Fruit fly (Drosophila melanogaster): Measurements from ENCODE around the gene Nepl8.

The Nepl8 gene

dm6 chr2L:16523091-16523490 lies 35.1 kb downstream of the Nepl8 start:
- TF ChIP-seq CG16779 (GFP tag; IDR thresholded peaks at IDR 0.05), result peak; percentile 26; the same call in 1 of the 2 replicates
- peak; percentile 2 for TF ChIP-seq dmrt11E (tag; optimal IDR thresholded peaks at IDR 0.05)
- peak; percentile 27 for TF ChIP-seq wek (GFP tag; optimal IDR thresholded peaks at IDR 0.05)
- no peak for TF ChIP-seq h (optimal IDR thresholded peaks at IDR 0.05)
- TF ChIP-seq sens-2 (GFP tag; IDR thresholded peaks at IDR 0.05), result 0 out of 2 replicates have a peak, but pooled peaks have one; percentile 7
- 0 out of 2 replicates have a peak, but pooled peaks have one; percentile 20 for TF ChIP-seq ranshi (GFP tag; IDR thresholded peaks at IDR 0.05)
- peak; percentile 8 for TF ChIP-seq CG8359 (GFP tag; optimal IDR thresholded peaks at IDR 0.05; ENCODE audit: borderline replicate concordance)
- peak; percentile 52 for TF ChIP-seq CG1792 (GFP tag; optimal IDR thresholded peaks at IDR 0.05)
- no peak for TF ChIP-seq CG5953 (GFP tag; IDR thresholded peaks at IDR 0.05)
- TF ChIP-seq cg (GFP tag; optimal IDR thresholded peaks at IDR 0.05), result peak; percentile 25
- no peak for TF ChIP-seq Hmr (GFP tag; optimal IDR thresholded peaks at IDR 0.05)
- TF ChIP-seq CG11504 (tag; optimal IDR thresholded peaks at IDR 0.05), result no peak
- TF ChIP-seq CG17359 (tag; optimal IDR thresholded peaks at IDR 0.05), result peak; percentile 45
- TF ChIP-seq gro (GFP tag; optimal IDR thresholded peaks at IDR 0.05), result no peak
- TF ChIP-seq oc (tag; optimal IDR thresholded peaks at IDR 0.05), result peak; percentile 47
- peak; percentile 22 for TF ChIP-seq Sry-β (GFP tag; optimal IDR thresholded peaks at IDR 0.05)
- no peak for TF ChIP-seq lov (optimal IDR thresholded peaks at IDR 0.05)
- TF ChIP-seq lov (GFP tag; IDR thresholded peaks at IDR 0.05), result peak; percentile 74; the same call in 1 of the 3 replicates
- peak; percentile 2 for TF ChIP-seq CG9727 (GFP tag; optimal IDR thresholded peaks at IDR 0.05)
- no peak for TF ChIP-seq gfzf (GFP tag; optimal IDR thresholded peaks at IDR 0.05)
- TF ChIP-seq CG12104 (GFP tag; optimal IDR thresholded peaks at IDR 0.05), result no peak
- TF ChIP-seq Xrp1 (GFP tag; IDR thresholded peaks at IDR 0.05), result peak; percentile 38; the same call in 1 of the 2 replicates
- 0 out of 3 replicates have a peak, but pooled peaks have one; percentile 38 for TF ChIP-seq sr (GFP tag; IDR thresholded peaks at IDR 0.05)
- peak; percentile 32 for TF ChIP-seq CG2875 (GFP tag; optimal IDR thresholded peaks at IDR 0.05)
- TF ChIP-seq grn (GFP tag; optimal IDR thresholded peaks at IDR 0.05), result peak; percentile 20
- peak; percentile 32 for TF ChIP-seq CG15601 (tag; optimal IDR thresholded peaks at IDR 0.05)
- peak; percentile 71 for TF ChIP-seq crol (GFP tag; IDR thresholded peaks at IDR 0.05)
- TF ChIP-seq bigmax (GFP tag; optimal IDR thresholded peaks at IDR 0.05), result no peak
- 0 out of 3 replicates have a peak, but pooled peaks have one; percentile 30 for TF ChIP-seq zfh1 (GFP tag; IDR thresholded peaks at IDR 0.05)
- TF ChIP-seq CG2199 (GFP tag; IDR thresholded peaks at IDR 0.05), result 0 out of 3 replicates have a peak, but pooled peaks have one; percentile 65
- no peak for TF ChIP-seq CG7357 (GFP tag; IDR thresholded peaks at IDR 0.05)
- no peak; the same call in 1 of the 2 replicates for TF ChIP-seq HLH3B (GFP tag; IDR thresholded peaks at IDR 0.05)
- no peak for TF ChIP-seq ash1 (GFP tag; optimal IDR thresholded peaks at IDR 0.05)
- peak; percentile 44 for TF ChIP-seq twi (tag; optimal IDR thresholded peaks at IDR 0.05)
- TF ChIP-seq CG15696 (tag; optimal IDR thresholded peaks at IDR 0.05), result peak; percentile 11
- TF ChIP-seq pan (optimal IDR thresholded peaks at IDR 0.05), result no peak
- TF ChIP-seq pan (GFP tag; optimal IDR thresholded peaks at IDR 0.05 in 1 of 2, IDR thresholded peaks at IDR 0.05 in 1 of 2), result no peak
- TF ChIP-seq fd64A (GFP tag; optimal IDR thresholded peaks at IDR 0.05), result peak; percentile 80
- TF ChIP-seq CG2678 (tag; optimal IDR thresholded peaks at IDR 0.05), result peak; percentile 35
- peak; percentile 74 for TF ChIP-seq ATbp (GFP tag; optimal IDR thresholded peaks at IDR 0.05)
- TF ChIP-seq sqz (GFP tag; optimal IDR thresholded peaks at IDR 0.05), result peak; percentile 70
- TF ChIP-seq ac (GFP tag; optimal IDR thresholded peaks at IDR 0.05), result no peak
- TF ChIP-seq trem (tag; optimal IDR thresholded peaks at IDR 0.05), result no peak
- TF ChIP-seq MBD-R2 (GFP tag; IDR thresholded peaks at IDR 0.05), result no peak
- no peak for TF ChIP-seq CG10147 (GFP tag; optimal IDR thresholded peaks at IDR 0.05)
- peak; percentile 52 for TF ChIP-seq CG4707 (GFP tag; optimal IDR thresholded peaks at IDR 0.05)
- no peak for TF ChIP-seq ERR (GFP tag; optimal IDR thresholded peaks at IDR 0.05)
- peak; percentile 42 for TF ChIP-seq onecut (GFP tag; IDR thresholded peaks at IDR 0.05)
- TF ChIP-seq sens (GFP tag), result peak; percentile 39
- 0 out of 2 replicates have a peak, but pooled peaks have one; percentile 29 for TF ChIP-seq rib (GFP tag; IDR thresholded peaks at IDR 0.05)
- TF ChIP-seq CG11398 (GFP tag; optimal IDR thresholded peaks at IDR 0.05), result no peak

All from whole organism, embryonic.